Fruit fly (Drosophila melanogaster) whole organism, wandering third instar larva: ENCODE results near the gene Gr94a.

Experiments used
- Abd-B ChIP-seq: fragments of >200 bp; optimal IDR thresholded peaks from 2 replicates; lab custom pipeline; 2017; ENCODE audit warnings: missing biosample characterization, missing genetic modification characterization
- CG32264 ChIP-seq: fragments of 200-800 bp; sonication (Bioruptor generic); optimal IDR thresholded peaks from 2 replicates; lab custom pipeline; 2016; ENCODE audit warnings: missing biosample characterization, missing genetic modification characterization
- CG9705 ChIP-seq: fragments of 200-800 bp; sonication (Bioruptor generic); optimal IDR thresholded peaks from 2 replicates; lab custom pipeline; 2018; ENCODE audit warnings: missing biosample characterization, mild to moderate bottlenecking, missing genetic modification characterization
- CrebA ChIP-seq: fragments of 200-800 bp; sonication (Bioruptor generic); optimal IDR thresholded peaks from 2 replicates; lab custom pipeline; 2016; ENCODE audit warnings: missing biosample characterization, mild to moderate bottlenecking, missing genetic modification characterization, borderline replicate concordance
- Dfd ChIP-seq: fragments of >200 bp; optimal IDR thresholded peaks from 2 replicates; lab custom pipeline; 2017; ENCODE audit warnings: missing biosample characterization, missing genetic modification characterization
- Dif ChIP-seq: fragments of 200-275, 200-300 bp; sonication (Bioruptor generic); optimal IDR thresholded peaks from 2 replicates; lab custom pipeline; 2018; ENCODE audit warnings: missing biosample characterization, missing genetic modification characterization; ENCODE audit not compliant: partially characterized antibody
- GATAd ChIP-seq: sonication (Bioruptor generic); optimal IDR thresholded peaks from 2 replicates; lab custom pipeline; 2016; ENCODE audit warnings: missing biosample characterization, missing genetic modification characterization
- HLH106 ChIP-seq: fragments of 200-800 bp; optimal IDR thresholded peaks from 3 replicates; lab custom pipeline; 2019; ENCODE audit warnings: missing biosample characterization, mild to moderate bottlenecking, missing genetic modification characterization, moderate library complexity
- Hnf4 ChIP-seq: fragments of 200-800 bp; sonication (Bioruptor generic); optimal IDR thresholded peaks from 2 replicates; lab custom pipeline; 2016; ENCODE audit warnings: missing biosample characterization, mild to moderate bottlenecking, missing genetic modification characterization
- Hr78 ChIP-seq: fragments of >200 bp; optimal IDR thresholded peaks from 2 replicates; lab custom pipeline; 2017; ENCODE audit warnings: missing biosample characterization, missing genetic modification characterization
- Hr83 ChIP-seq: fragments of 200-300 bp; sonication (Bioruptor generic); optimal IDR thresholded peaks from 2 replicates; lab custom pipeline; 2016; ENCODE audit warnings: missing biosample characterization, mild to moderate bottlenecking, missing genetic modification characterization, moderate library complexity; ENCODE audit not compliant: poor library complexity, severe bottlenecking
- Jra ChIP-seq: sonication (Bioruptor generic); optimal IDR thresholded peaks from 2 replicates; lab custom pipeline; 2016; ENCODE audit warnings: missing biosample characterization, missing genetic modification characterization
- Mio ChIP-seq: sonication (Bioruptor generic); optimal IDR thresholded peaks from 2 replicates; lab custom pipeline; 2016; ENCODE audit warnings: missing biosample characterization, missing genetic modification characterization
- Myc ChIP-seq: fragments of >200 bp; optimal IDR thresholded peaks from 2 replicates; lab custom pipeline; 2017
- N ChIP-seq: fragments of >200 bp; optimal IDR thresholded peaks from 2 replicates; lab custom pipeline; 2018; ENCODE audit warnings: missing biosample characterization, missing external identifiers, missing genetic modification characterization
- OdsH ChIP-seq: fragments of 200-800 bp; sonication (Bioruptor generic); optimal IDR thresholded peaks from 2 replicates; lab custom pipeline; 2016; ENCODE audit warnings: missing biosample characterization, mild to moderate bottlenecking, missing genetic modification characterization
- Rel ChIP-seq, 2 experiments: fragments of 200-800 bp; sonication (Bioruptor generic) in 1 of 2; optimal IDR thresholded peaks; 2 replicates in 1 of 2; 3 replicates in 1 of 2; lab custom pipeline; 2016 to 2019; ENCODE audit warnings: mild to moderate bottlenecking in 2 of 2, missing biosample characterization in 2 of 2, missing genetic modification characterization in 2 of 2, moderate library complexity in 1 of 2
- Sp1 ChIP-seq: fragments of 200-800 bp; sonication (Bioruptor generic); optimal IDR thresholded peaks from 3 replicates; lab custom pipeline; 2019; ENCODE audit warnings: missing biosample characterization, mild to moderate bottlenecking, missing genetic modification characterization, moderate library complexity
- Vsx2 ChIP-seq: fragments of 200-300, 225-300 bp; sonication (Bioruptor generic); optimal IDR thresholded peaks from 2 replicates; lab custom pipeline; 2018; ENCODE audit warnings: missing biosample characterization, missing genetic modification characterization; ENCODE audit not compliant: partially characterized antibody
- br ChIP-seq: fragments of 200-800 bp; sonication (Bioruptor generic); optimal IDR thresholded peaks from 2 replicates; lab custom pipeline; 2016; ENCODE audit warnings: missing biosample characterization, missing genetic modification characterization
- brk ChIP-seq: fragments of 200-800 bp; sonication (Bioruptor generic); optimal IDR thresholded peaks from 2 replicates; lab custom pipeline; 2016; ENCODE audit warnings: missing biosample characterization, mild to moderate bottlenecking, missing genetic modification characterization
- dl ChIP-seq, 2 experiments: fragments of 175-275, 200-275 bp in 1 of 2; fragments of 200-275 bp in 1 of 2; sonication (Bioruptor generic); optimal IDR thresholded peaks; lab custom pipeline; 2018; ENCODE audit warnings: mild to moderate bottlenecking in 2 of 2, missing biosample characterization in 2 of 2, missing genetic modification characterization in 2 of 2, moderate library complexity in 2 of 2; ENCODE audit not compliant: partially characterized antibody in 2 of 2, insufficient read depth in 1 of 2
- dmrt93B ChIP-seq: fragments of 200-800 bp; sonication (Bioruptor generic); optimal IDR thresholded peaks from 2 replicates; lab custom pipeline; 2018; ENCODE audit warnings: missing biosample characterization, mild to moderate bottlenecking, missing genetic modification characterization
- dsf ChIP-seq: sonication (Bioruptor generic); optimal IDR thresholded peaks from 2 replicates; lab custom pipeline; 2016; ENCODE audit warnings: missing biosample characterization, missing genetic modification characterization, borderline replicate concordance
- ey ChIP-seq: fragments of 200-800 bp; sonication (Bioruptor generic); optimal IDR thresholded peaks from 2 replicates; lab custom pipeline; 2016; ENCODE audit warnings: missing biosample characterization, missing genetic modification characterization
- foxo ChIP-seq, 2 experiments: fragments of 200-800 bp; sonication (Bioruptor generic); optimal IDR thresholded peaks; 2 replicates in 1 of 2; 3 replicates in 1 of 2; lab custom pipeline; 2016 to 2017; ENCODE audit warnings: missing biosample characterization in 2 of 2, missing genetic modification characterization in 2 of 2
- fru ChIP-seq: fragments of 200-800 bp; sonication (Bioruptor generic); optimal IDR thresholded peaks from 3 replicates; lab custom pipeline; 2016; ENCODE audit warnings: missing biosample characterization, mild to moderate bottlenecking, missing genetic modification characterization
- h ChIP-seq: fragments of 200-800 bp; sonication (Bioruptor generic); optimal IDR thresholded peaks from 3 replicates; lab custom pipeline; 2016; ENCODE audit warnings: missing biosample characterization, mild to moderate bottlenecking, missing genetic modification characterization
- jim ChIP-seq: fragments of 175-275, 200-325 bp; sonication (Bioruptor generic); optimal IDR thresholded peaks from 2 replicates; lab custom pipeline; 2016; ENCODE audit warnings: missing biosample characterization, mild to moderate bottlenecking, missing genetic modification characterization
- lola ChIP-seq: fragments of >200 bp; optimal IDR thresholded peaks from 2 replicates; lab custom pipeline; 2017; ENCODE audit warnings: missing biosample characterization, missing genetic modification characterization
- pan ChIP-seq: fragments of >200 bp; optimal IDR thresholded peaks from 2 replicates; lab custom pipeline; 2017
- psq ChIP-seq: fragments of 200-800 bp; sonication (Bioruptor generic); optimal IDR thresholded peaks from 3 replicates; lab custom pipeline; 2017; ENCODE audit warnings: missing biosample characterization, mild to moderate bottlenecking, missing genetic modification characterization, moderate library complexity
- rgr ChIP-seq: fragments of 200-800 bp; sonication (Bioruptor generic); optimal IDR thresholded peaks from 3 replicates; lab custom pipeline; 2016; ENCODE audit warnings: missing biosample characterization, mild to moderate bottlenecking, missing genetic modification characterization
- sage ChIP-seq: fragments of 200-800 bp; sonication (Bioruptor generic); optimal IDR thresholded peaks from 2 replicates; lab custom pipeline; 2016; ENCODE audit warnings: missing biosample characterization, mild to moderate bottlenecking, missing genetic modification characterization
- sv ChIP-seq: fragments of 200-800 bp; sonication (Bioruptor generic); optimal IDR thresholded peaks from 3 replicates; lab custom pipeline; 2016; ENCODE audit warnings: missing biosample characterization, missing genetic modification characterization
- tai ChIP-seq: sonication (Bioruptor generic); optimal IDR thresholded peaks from 2 replicates; lab custom pipeline; 2016; ENCODE audit warnings: missing biosample characterization, missing genetic modification characterization
- usp ChIP-seq: fragments of >200 bp; optimal IDR thresholded peaks from 2 replicates; lab custom pipeline; 2017; ENCODE audit warnings: missing biosample characterization, missing genetic modification characterization
- woc ChIP-seq: sonication (Bioruptor generic); optimal IDR thresholded peaks from 2 replicates; lab custom pipeline; 2016; ENCODE audit warnings: missing biosample characterization, mild to moderate bottlenecking, missing genetic modification characterization

Gr94a gene

dm6 chr3R:23046529-23046943 is 5.0 kb upstream of the Gr94a start:
- no peak for TF ChIP-seq Hr78
- TF ChIP-seq jim (GFP tag; lab: Kevin White, UChicago), result peak; percentile 20
- no peak for TF ChIP-seq sv (GFP tag; lab: Kevin White, UChicago)
- TF ChIP-seq tai (GFP tag; lab: Kevin White, UChicago), result peak; percentile 90
- TF ChIP-seq HLH106 (tag; lab: Kevin White, UChicago), result peak; percentile 89
- no peak for TF ChIP-seq usp (GFP tag; lab: Kevin White, UChicago)
- TF ChIP-seq Hnf4 (GFP tag; lab: Kevin White, UChicago), result peak; percentile 91
- TF ChIP-seq sage (GFP tag; lab: Kevin White, UChicago), result peak; percentile 88
- peak; percentile 93 for TF ChIP-seq br (GFP tag; lab: Kevin White, UChicago)
- TF ChIP-seq dmrt93B (GFP tag; lab: Kevin White, UChicago), result peak; percentile 81
- no peak for TF ChIP-seq CrebA (GFP tag; lab: Kevin White, UChicago)
- TF ChIP-seq h (GFP tag; lab: Kevin White, UChicago), result peak; percentile 96
- TF ChIP-seq woc (GFP tag; lab: Kevin White, UChicago), result peak; percentile 88
- TF ChIP-seq brk (GFP tag; lab: Kevin White, UChicago), result peak; percentile 90
- TF ChIP-seq pan (lab: Kevin White, UChicago), result no peak
- TF ChIP-seq Hr83, result peak; percentile 75
- TF ChIP-seq Dfd (GFP tag; lab: Kevin White, UChicago), result no peak
- TF ChIP-seq Vsx2, result no peak
- peak; percentile 72 to 95 for TF ChIP-seq foxo (GFP tag; optimal IDR thresholded peaks at IDR 0.05; lab: Kevin White, UChicago)
- TF ChIP-seq Jra (GFP tag; lab: Kevin White, UChicago), result peak; percentile 80
- TF ChIP-seq Mio, result peak; percentile 24
- no peak for TF ChIP-seq dl (GFP tag; optimal IDR thresholded peaks at IDR 0.05; lab: Kevin White, UChicago; ENCODE audit: insufficient read depth in 1 of 2, partially characterized antibody in 2 of 2)
- peak; percentile 88 for TF ChIP-seq psq (GFP tag; lab: Kevin White, UChicago)
- TF ChIP-seq Abd-B, result no peak
- TF ChIP-seq OdsH (GFP tag; lab: Kevin White, UChicago), result peak; percentile 94
- TF ChIP-seq dsf (GFP tag; lab: Kevin White, UChicago), result peak; percentile 61
- no peak for TF ChIP-seq Myc (lab: Kevin White, UChicago)
- peak; percentile 47 for TF ChIP-seq GATAd (GFP tag; lab: Kevin White, UChicago)
- TF ChIP-seq Sp1 (GFP tag; lab: Kevin White, UChicago), result peak; percentile 85
- no peak for TF ChIP-seq CG9705 (GFP tag; lab: Kevin White, UChicago)
- TF ChIP-seq N (GFP tag; lab: Kevin White, UChicago), result no peak
- peak; percentile 94 for TF ChIP-seq fru (GFP tag; lab: Kevin White, UChicago)
- TF ChIP-seq ey (GFP tag; lab: Kevin White, UChicago), result peak; percentile 95
- no peak for TF ChIP-seq Dif (GFP tag; lab: Kevin White, UChicago)
- TF ChIP-seq CG32264 (GFP tag; lab: Kevin White, UChicago), result peak; percentile 88
- peak; percentile 94 for TF ChIP-seq rgr (GFP tag; lab: Kevin White, UChicago)
- TF ChIP-seq Rel (GFP tag; optimal IDR thresholded peaks at IDR 0.05; lab: Kevin White, UChicago), result peak; percentile 48
- peak; percentile 54 for TF ChIP-seq Rel (tag; optimal IDR thresholded peaks at IDR 0.05; lab: Kevin White, UChicago)
- no peak for TF ChIP-seq lola

dm6 chr3R:23048089-23048689 is 3.3 kb upstream of the Gr94a start, which contains the start of gene CG17121:
Gene CG17121, minus strand, starts transcription at chr3R:23048214.
- TF ChIP-seq Rel (GFP tag; optimal IDR thresholded peaks at IDR 0.05; lab: Kevin White, UChicago) (no peak), Rel (tag; optimal IDR thresholded peaks at IDR 0.05; lab: Kevin White, UChicago) (peak; percentile 85), dl (GFP tag; optimal IDR thresholded peaks at IDR 0.05; lab: Kevin White, UChicago; ENCODE audit: insufficient read depth in 1 of 2, partially characterized antibody in 2 of 2) (peak in 1 of 2 experiments; percentile 43), Dif (GFP tag; lab: Kevin White, UChicago) (peak; percentile 33), Hnf4 (GFP tag; lab: Kevin White, UChicago) (no peak), OdsH (GFP tag; lab: Kevin White, UChicago) (no peak), CrebA (GFP tag; lab: Kevin White, UChicago) (peak; percentile 43)
